Worm (Caenorhabditis elegans) whole organism, young adult: ENCODE measurements around the gene sec-6.
A peak's percentile ranks its signal among the peaks of the same experiment; 100 is the strongest.

Source experiments
- C06A6.2 ChIP-seq: fragments of 200-800 bp; sonication (Bioruptor generic); conservative IDR thresholded peaks from 2 replicates; pipeline ENCODE4 v1.3.6; 2022; ENCODE audit warnings: missing genetic modification characterization, missing compliant biosample characterization
- C17E4.6 ChIP-seq: fragments of 200-800 bp; sonication (Bioruptor generic); IDR thresholded peaks from 2 replicates; pipeline ENCODE4 v1.3.6; 2022; ENCODE audit warnings: missing genetic modification reagents, missing genetic modification characterization, missing compliant biosample characterization
- D2030.7 ChIP-seq: fragments of 200-800 bp; sonication (Bioruptor generic); IDR thresholded peaks from 2 replicates; pipeline ENCODE4 v1.3.6; 2022; ENCODE audit warnings: missing genetic modification reagents, missing genetic modification characterization, missing compliant biosample characterization
- F10E7.11 ChIP-seq: sonication (generic microtip); optimal IDR thresholded peaks from 2 replicates; lab custom pipeline; 2017; ENCODE audit warnings: mild to moderate bottlenecking, missing genetic modification characterization, moderate library complexity, missing compliant biosample characterization
- F33H1.4 ChIP-seq: fragments of 200-800 bp; sonication (Bioruptor generic); IDR thresholded peaks from 2 replicates; pipeline ENCODE4 v1.3.6; 2022; ENCODE audit warnings: missing genetic modification reagents, missing genetic modification characterization, missing compliant biosample characterization
- F39B2.1 ChIP-seq: fragments of 200-800 bp; sonication (Bioruptor generic); IDR thresholded peaks from 2 replicates; pipeline ENCODE4 v1.3.6; 2022; ENCODE audit warnings: missing genetic modification reagents, missing genetic modification characterization, missing compliant biosample characterization
- Y79H2A.3 ChIP-seq: fragments of 200-800 bp; sonication (Bioruptor generic); conservative IDR thresholded peaks from 2 replicates; pipeline ENCODE4 v1.3.6; 2022; ENCODE audit warnings: missing genetic modification reagents, missing genetic modification characterization, missing compliant biosample characterization
- ZK185.1 ChIP-seq: sonication (generic microtip); optimal IDR thresholded peaks from 2 replicates; lab custom pipeline; 2016; ENCODE audit warnings: mild to moderate bottlenecking, missing genetic modification characterization, missing compliant biosample characterization; ENCODE audit not compliant: poor library complexity, severe bottlenecking
- bed-1 ChIP-seq: fragments of 200-800 bp; sonication (Bioruptor generic); IDR thresholded peaks from 2 replicates; pipeline ENCODE4 v1.3.6; 2022; ENCODE audit warnings: missing genetic modification reagents, missing genetic modification characterization, missing compliant biosample characterization
- cebp-1 ChIP-seq, 2 experiments: fragments of 200-800 bp in 1 of 2; sonication (Bioruptor generic) in 1 of 2; sonication (generic microtip) in 1 of 2; IDR thresholded peaks in 1 of 2; optimal IDR thresholded peaks in 1 of 2; 2 replicates each; pipeline versions ENCODE4 v1.3.6 to Lab custom; 2017 to 2022; ENCODE audit warnings: missing compliant biosample characterization in 2 of 2, missing genetic modification characterization in 2 of 2, mild to moderate bottlenecking in 1 of 2, missing genetic modification reagents in 1 of 2, moderate library complexity in 1 of 2
- cebp-2 ChIP-seq: fragments of 200-800 bp; sonication (Bioruptor generic); IDR thresholded peaks from 2 replicates; pipeline ENCODE4 v1.3.6; 2022; ENCODE audit warnings: missing genetic modification characterization, missing compliant biosample characterization
- ceh-27 ChIP-seq: fragments of 200-800 bp; sonication (Bioruptor generic); optimal IDR thresholded peaks from 2 replicates; lab custom pipeline; 2018; ENCODE audit warnings: mild to moderate bottlenecking, missing genetic modification characterization, moderate library complexity, missing compliant biosample characterization
- ceh-58 ChIP-seq: fragments of 200-800 bp; sonication (Bioruptor generic); IDR thresholded peaks from 2 replicates; pipeline ENCODE4 v1.3.6; 2022; ENCODE audit warnings: missing genetic modification characterization, missing compliant biosample characterization
- dpl-1 ChIP-seq: fragments of 150-350 bp; optimal IDR thresholded peaks from 2 replicates; lab custom pipeline; 2014; ENCODE audit warnings: missing biosample characterization, missing genetic modification reagents, missing genetic modification characterization
- gei-17 ChIP-seq: fragments of 200-800 bp; sonication (Bioruptor generic); optimal IDR thresholded peaks from 2 replicates; lab custom pipeline; 2018; ENCODE audit warnings: mild to moderate bottlenecking, missing genetic modification characterization, missing compliant biosample characterization
- him-1 ChIP-seq: sonication (generic microtip); optimal IDR thresholded peaks from 2 replicates; lab custom pipeline; 2016; ENCODE audit warnings: missing genotype, missing genetic modification reagents, missing genetic modification characterization, missing compliant biosample characterization
- hmg-1.2 ChIP-seq: fragments of 200-800 bp; sonication (Bioruptor generic); IDR thresholded peaks from 2 replicates; pipeline ENCODE4 v1.3.6; 2022; ENCODE audit warnings: missing genetic modification reagents, missing genetic modification characterization, missing compliant biosample characterization
- hmg-20 ChIP-seq: fragments of 200-800 bp; sonication (Bioruptor generic); IDR thresholded peaks from 2 replicates; pipeline ENCODE4 v1.3.6; 2022; ENCODE audit warnings: missing genetic modification reagents, missing genetic modification characterization, missing compliant biosample characterization
- lir-1 ChIP-seq: fragments of 200-800 bp; sonication (Bioruptor generic); conservative IDR thresholded peaks from 2 replicates; pipeline ENCODE4 v1.3.6; 2022; ENCODE audit warnings: missing genetic modification reagents, missing genetic modification characterization, missing compliant biosample characterization
- madf-3 ChIP-seq: fragments of 200-800 bp; sonication (Bioruptor generic); IDR thresholded peaks from 2 replicates; pipeline ENCODE4 v1.3.6; 2022; ENCODE audit warnings: missing genetic modification reagents, missing genetic modification characterization, missing compliant biosample characterization
- nhr-120 ChIP-seq: fragments of 200-800 bp; sonication (Bioruptor generic); IDR thresholded peaks from 2 replicates; pipeline ENCODE4 v1.3.6; 2022; ENCODE audit warnings: missing genetic modification characterization, missing compliant biosample characterization
- nhr-179 ChIP-seq: sonication (generic microtip); optimal IDR thresholded peaks from 2 replicates; lab custom pipeline; 2016; ENCODE audit warnings: mild to moderate bottlenecking, missing genetic modification characterization, missing compliant biosample characterization
- nhr-80 ChIP-seq: sonication (generic microtip); optimal IDR thresholded peaks from 2 replicates; lab custom pipeline; 2016; ENCODE audit warnings: missing genetic modification characterization, missing compliant biosample characterization
- rec-8 ChIP-seq, 2 experiments: sonication (generic microtip); optimal IDR thresholded peaks; 2 replicates each; lab custom pipeline; 2016; ENCODE audit warnings: mild to moderate bottlenecking in 2 of 2, missing genetic modification characterization in 2 of 2, missing genetic modification reagents in 2 of 2, missing genotype in 2 of 2, missing biosample characterization in 1 of 2, missing compliant biosample characterization in 1 of 2, moderate library complexity in 1 of 2
- snpc-1.1 ChIP-seq: sonication (generic microtip); optimal IDR thresholded peaks from 2 replicates; lab custom pipeline; 2017; ENCODE audit warnings: missing genetic modification characterization, mild to moderate bottlenecking, missing compliant biosample characterization, antibody characterized with exemption, moderate library complexity, missing genotype, missing genetic modification reagents; ENCODE audit not compliant: insufficient read depth
- snpc-1.3 ChIP-seq: sonication (generic microtip); optimal IDR thresholded peaks from 2 replicates; lab custom pipeline; 2017; ENCODE audit warnings: missing genetic modification characterization, mild to moderate bottlenecking, missing compliant biosample characterization, antibody characterized with exemption, moderate library complexity, missing genotype, missing genetic modification reagents; ENCODE audit not compliant: insufficient read depth
- snpc-3.4 ChIP-seq: sonication (generic microtip); optimal IDR thresholded peaks from 2 replicates; lab custom pipeline; 2017; ENCODE audit warnings: missing genetic modification characterization, mild to moderate bottlenecking, missing compliant biosample characterization, antibody characterized with exemption, moderate library complexity, missing genotype, missing genetic modification reagents
- snpc-4 ChIP-seq, 5 experiments: fragments of 150-350 bp in 1 of 5; sonication (generic microtip) in 4 of 5; optimal IDR thresholded peaks; 2 replicates each; lab custom pipeline; 2014 to 2018; ENCODE audit warnings: missing genetic modification characterization in 5 of 5, missing biosample characterization in 3 of 5, antibody characterized with exemption in 2 of 5, mild to moderate bottlenecking in 2 of 5, missing compliant biosample characterization in 2 of 5, missing genotype in 2 of 5, moderate library complexity in 2 of 5, missing genetic modification reagents in 1 of 5
- sptf-2 ChIP-seq: fragments of 200-800 bp; sonication (Bioruptor generic); optimal IDR thresholded peaks from 2 replicates; lab custom pipeline; 2018; ENCODE audit warnings: mild to moderate bottlenecking, missing genetic modification characterization, missing compliant biosample characterization
- tbp1 ChIP-seq: fragments of 200-800 bp; sonication (Bioruptor generic); optimal IDR thresholded peaks from 2 replicates; lab custom pipeline; 2018; ENCODE audit warnings: mild to moderate bottlenecking, missing genetic modification characterization, missing compliant biosample characterization
- unc-62 ChIP-seq: fragments of 150-350 bp; optimal IDR thresholded peaks from 2 replicates; lab custom pipeline; 2014; ENCODE audit warnings: missing biosample characterization, missing genetic modification reagents, missing genetic modification characterization
- zim-3 ChIP-seq: sonication (generic microtip); optimal IDR thresholded peaks from 2 replicates; lab custom pipeline; 2017; ENCODE audit warnings: mild to moderate bottlenecking, missing genetic modification characterization, moderate library complexity, missing compliant biosample characterization
- ztf-22 ChIP-seq: fragments of 200-800 bp; sonication (Bioruptor generic); optimal IDR thresholded peaks from 2 replicates; lab custom pipeline; 2018; ENCODE audit warnings: mild to moderate bottlenecking, missing genetic modification characterization, moderate library complexity, missing compliant biosample characterization
- ztf-25 ChIP-seq: fragments of 200-800 bp; sonication (Bioruptor generic); IDR thresholded peaks from 2 replicates; pipeline ENCODE4 v1.3.6; 2022; ENCODE audit warnings: missing genetic modification reagents, missing genetic modification characterization, missing compliant biosample characterization
- ztf-6 ChIP-seq: fragments of 200-800 bp; sonication (Bioruptor generic); IDR thresholded peaks from 2 replicates; pipeline ENCODE4 v1.3.6; 2022; ENCODE audit warnings: missing genetic modification reagents, missing genetic modification characterization, missing compliant biosample characterization

The sec-6 gene

DNA sequence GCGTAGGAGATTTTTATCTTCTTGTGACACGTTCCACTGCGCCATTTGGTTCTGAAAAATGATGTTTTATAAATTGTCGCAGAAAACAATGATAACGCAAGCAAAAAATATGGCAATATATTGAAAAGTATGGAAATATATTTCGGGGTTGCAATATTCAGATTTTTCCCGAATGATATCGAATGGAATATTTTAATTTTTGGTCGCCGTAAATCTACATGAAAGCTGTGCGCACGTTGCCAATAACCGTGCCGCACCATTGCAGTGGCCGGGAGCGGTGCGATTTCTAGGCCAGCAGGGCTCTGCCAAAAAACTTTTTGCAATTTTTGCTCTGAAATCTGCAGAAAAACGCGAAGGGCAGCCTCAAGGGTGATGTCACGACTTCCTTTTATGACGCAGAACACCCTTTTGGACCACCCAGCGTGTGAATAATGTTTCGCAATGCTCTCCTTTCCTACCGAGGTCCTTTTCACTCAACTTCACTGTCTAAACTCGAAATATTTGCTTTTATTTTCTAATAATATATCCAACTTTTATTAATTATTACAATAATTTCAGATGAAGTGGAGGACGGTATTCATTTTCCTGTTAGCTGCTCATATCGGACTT is 1.1 kb upstream of the sec-6 start, which contains the start of the genes F09E5.11 and bmy-1 (continued):
- TF ChIP-seq D2030.7 (GFP tag; lab: Robert Waterston, UW) (peak; percentile 79), ztf-6 (peak; percentile 30; the same call in 1 of the 2 replicates), C17E4.6 (GFP tag; lab: Robert Waterston, UW) (0 out of 2 replicates have a peak, but pooled peaks have one; percentile 30), ztf-25 (peak; percentile 91), C06A6.2 (GFP tag; lab: Robert Waterston, UW) (peak; percentile 93), unc-62 (GFP tag; lab: Kevin White, UChicago) (no peak), ceh-58 (GFP tag; lab: Robert Waterston, UW) (no peak)
- TF ChIP-seq, all 124 proteins: peak for 75

DNA sequence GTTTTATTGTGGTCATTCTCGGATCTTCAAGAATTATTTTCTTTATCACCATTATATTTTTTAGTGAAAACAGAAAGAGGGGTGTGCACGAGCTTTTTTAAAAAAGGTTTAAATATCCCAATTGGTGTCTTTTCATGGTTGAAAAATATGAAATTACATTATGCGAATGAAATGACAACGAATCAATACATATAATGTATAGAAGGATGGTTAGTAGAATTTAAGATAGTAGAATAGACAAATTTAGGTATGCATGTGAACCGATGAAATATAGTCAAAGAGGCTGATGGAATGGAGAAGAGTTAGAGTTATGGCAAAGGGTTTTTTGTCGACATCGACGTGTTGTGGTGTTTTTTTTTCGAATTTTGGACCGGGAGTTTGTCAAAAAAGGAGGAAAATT is 5.2 kb downstream of the sec-6 start:
- no peak for TF ChIP-seq snpc-1.1
- no peak for TF ChIP-seq rec-8 (tag; optimal IDR thresholded peaks at IDR 0.05; lab: Kevin White, UChicago)
- no peak for TF ChIP-seq gei-17 (GFP tag; lab: Kevin White, UChicago)
- no peak for TF ChIP-seq Y79H2A.3 (GFP tag; lab: Robert Waterston, UW)
- no peak for TF ChIP-seq ceh-58 (GFP tag; lab: Robert Waterston, UW)
- no peak for TF ChIP-seq snpc-1.3 (tag; lab: Kevin White, UChicago)
- no peak for TF ChIP-seq hmg-20
- no peak for TF ChIP-seq madf-3 (GFP tag; lab: Robert Waterston, UW)
- no peak for TF ChIP-seq nhr-120 (GFP tag; lab: Robert Waterston, UW)
- TF ChIP-seq cebp-1 (GFP tag; IDR thresholded peaks at IDR 0.05; lab: Robert Waterston, UW) = no peak
- TF ChIP-seq cebp-1 (tag; optimal IDR thresholded peaks at IDR 0.05; lab: Kevin White, UChicago) = no peak

DNA sequence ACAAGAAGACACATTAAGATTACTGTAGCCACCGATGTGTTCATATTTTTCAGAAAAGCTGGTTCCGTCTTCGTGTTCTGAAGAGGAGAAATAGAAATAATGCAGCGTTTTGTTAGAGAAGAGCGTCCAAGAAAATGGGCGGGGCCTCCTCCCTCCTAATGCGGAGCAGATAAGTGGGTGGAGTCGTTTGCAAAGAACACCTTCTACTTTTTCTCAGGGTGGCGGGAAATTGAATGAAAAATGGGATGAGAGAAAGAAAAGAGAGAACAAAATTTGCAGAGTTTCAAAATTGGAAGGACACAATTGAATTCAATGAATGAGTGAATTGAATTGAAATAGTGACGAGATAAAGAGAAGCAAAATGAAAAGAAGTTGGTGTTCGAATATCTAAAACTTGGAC is 6.3 kb downstream of the sec-6 start, which contains the start of gene F09E5.16:
F09E5.16 (minus strand) TSS at position 101 of the 400 bp plus-strand sequence.
- TF ChIP-seq hmg-1.2 = no peak
- TF ChIP-seq lir-1 (GFP tag; lab: Robert Waterston, UW) = no peak
- no peak for TF ChIP-seq F39B2.1 (GFP tag; lab: Robert Waterston, UW)
- no peak for TF ChIP-seq zim-3 (tag; lab: Kevin White, UChicago)
- no peak for TF ChIP-seq ceh-27 (GFP tag; lab: Kevin White, UChicago)
- TF ChIP-seq ztf-25 = no peak
- TF ChIP-seq cebp-2 (GFP tag; lab: Robert Waterston, UW) = no peak
- no peak for TF ChIP-seq snpc-3.4 (tag; lab: Kevin White, UChicago)
- TF ChIP-seq bed-1 = no peak

DNA sequence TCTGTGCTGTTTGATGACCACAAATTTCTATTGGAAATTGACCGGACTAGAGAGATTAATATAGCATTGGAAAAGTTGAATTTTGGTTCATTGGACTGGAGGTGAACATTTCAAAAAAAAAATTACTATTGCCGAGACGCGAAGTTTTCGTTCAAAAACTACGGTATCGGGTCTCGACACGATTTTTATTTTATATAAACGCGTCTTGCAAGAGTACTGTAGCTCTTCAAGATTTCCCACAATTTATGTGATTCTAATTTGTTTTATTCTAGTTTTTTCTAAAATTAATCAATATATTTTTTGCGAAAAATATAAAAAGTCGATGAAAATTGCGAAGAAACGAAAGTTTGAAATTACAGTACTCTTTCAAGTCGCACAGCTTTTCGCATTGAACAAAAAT is 11.3 kb downstream of the sec-6 start, which contains the start of gene F09E5.12:
F09E5.12 (minus strand) TSS at position 101 of the 400 bp plus-strand sequence.
- TF ChIP-seq nhr-179 (no peak), madf-3 (GFP tag; lab: Robert Waterston, UW) (no peak), dpl-1 (GFP tag; lab: Kevin White, UChicago) (no peak), hmg-20 (no peak), tbp1 (GFP tag; lab: Kevin White, UChicago) (no peak), nhr-120 (GFP tag; lab: Robert Waterston, UW) (no peak), F33H1.4 (GFP tag; lab: Robert Waterston, UW) (no peak), Y79H2A.3 (GFP tag; lab: Robert Waterston, UW) (no peak), F10E7.11 (tag; lab: Kevin White, UChicago) (no peak), him-1 (tag; lab: Kevin White, UChicago) (no peak), D2030.7 (GFP tag; lab: Robert Waterston, UW) (no peak), ZK185.1 (no peak), nhr-80 (no peak), zim-3 (tag; lab: Kevin White, UChicago) (no peak), sptf-2 (no peak), snpc-4 (GFP tag; optimal IDR thresholded peaks at IDR 0.05; lab: Kevin White, UChicago) (no peak), snpc-4 (tag; optimal IDR thresholded peaks at IDR 0.05; lab: Kevin White, UChicago) (no peak), ztf-22 (no peak)
